Fruit fly (Drosophila melanogaster) whole organism, embryonic: Measurements from ENCODE around the gene CG12299.

Experiments used
- CG10274 ChIP-seq: fragments of 200-800 bp; sonication (Bioruptor generic); optimal IDR thresholded peaks from 3 replicates; lab custom pipeline; 2017; ENCODE audit warnings: missing biosample characterization, mild to moderate bottlenecking, missing genetic modification characterization
- CG11093 ChIP-seq: fragments of 200-800 bp; sonication (Bioruptor generic); IDR thresholded peaks from 3 replicates; pipeline ENCODE4 v1.3.6; 2022; ENCODE audit warnings: missing biosample characterization, missing genetic modification characterization
- CG11723 ChIP-seq: fragments of 200-800 bp; sonication (Bioruptor generic); optimal IDR thresholded peaks from 2 replicates; lab custom pipeline; 2017; ENCODE audit warnings: missing biosample characterization, mild to moderate bottlenecking, missing genetic modification characterization
- CG12299 ChIP-seq: fragments of 200-800 bp; sonication (Bioruptor generic); optimal IDR thresholded peaks from 2 replicates; lab custom pipeline; 2018; ENCODE audit warnings: missing biosample characterization, mild to moderate bottlenecking, missing genetic modification characterization
- CG12391 ChIP-seq: fragments of 200-800 bp; sonication (Bioruptor generic); optimal IDR thresholded peaks from 3 replicates; lab custom pipeline; 2018; ENCODE audit warnings: missing biosample characterization, mild to moderate bottlenecking, missing genetic modification characterization, moderate library complexity
- CG13296 ChIP-seq: fragments of 200-800 bp; sonication (Bioruptor generic); optimal IDR thresholded peaks from 3 replicates; lab custom pipeline; 2018; ENCODE audit warnings: missing biosample characterization, mild to moderate bottlenecking, missing genetic modification characterization
- CG13894 ChIP-seq: fragments of 200-800 bp; sonication (Bioruptor generic); optimal IDR thresholded peaks from 3 replicates; lab custom pipeline; 2018; ENCODE audit warnings: missing biosample characterization, mild to moderate bottlenecking, missing genetic modification characterization, moderate library complexity
- CG14441 ChIP-seq: fragments of 200-800 bp; sonication (Bioruptor generic); IDR thresholded peaks from 2 replicates; pipeline ENCODE4 v1.3.6; 2022; ENCODE audit warnings: missing biosample characterization, missing genetic modification characterization
- CG16815 ChIP-seq: fragments of 200-800 bp; sonication (Bioruptor generic); optimal IDR thresholded peaks from 3 replicates; lab custom pipeline; 2017; ENCODE audit warnings: missing biosample characterization, mild to moderate bottlenecking, missing genetic modification characterization
- CG30403 ChIP-seq: fragments of 200-800 bp; sonication (Bioruptor generic); optimal IDR thresholded peaks from 3 replicates; lab custom pipeline; 2016; ENCODE audit warnings: missing biosample characterization, missing genetic modification characterization
- CG3065 ChIP-seq: fragments of 200-800 bp; sonication (Bioruptor generic); optimal IDR thresholded peaks from 2 replicates; lab custom pipeline; 2016; ENCODE audit warnings: missing biosample characterization, missing genetic modification characterization
- CG34224 ChIP-seq: fragments of 200-800 bp; sonication (Bioruptor generic); IDR thresholded peaks from 3 replicates; pipeline ENCODE4 v1.3.6; 2022; ENCODE audit warnings: missing biosample characterization, missing genetic modification characterization; ENCODE audit not compliant: partially characterized antibody
- CG3838 ChIP-seq: fragments of 200-800 bp; sonication (Bioruptor generic); optimal IDR thresholded peaks from 3 replicates; lab custom pipeline; 2016; ENCODE audit warnings: missing biosample characterization, missing genetic modification characterization
- CG5953 ChIP-seq: fragments of 200-800 bp; sonication (Bioruptor generic); IDR thresholded peaks from 2 replicates; pipeline ENCODE4 v1.3.6; 2022; ENCODE audit warnings: missing biosample characterization, missing genetic modification characterization
- CG8359 ChIP-seq: fragments of 200-800 bp; sonication (Bioruptor generic); optimal IDR thresholded peaks from 2 replicates; lab custom pipeline; 2017; ENCODE audit warnings: missing biosample characterization, mild to moderate bottlenecking, missing genetic modification characterization, borderline replicate concordance
- CG8478 ChIP-seq: fragments of >200 bp; optimal IDR thresholded peaks from 2 replicates; lab custom pipeline; 2018
- CrebB ChIP-seq: fragments of 200-800 bp; sonication (Bioruptor generic); optimal IDR thresholded peaks from 3 replicates; lab custom pipeline; 2018; ENCODE audit warnings: missing biosample characterization, mild to moderate bottlenecking, missing genetic modification characterization
- D ChIP-seq, 2 experiments: fragments of 200-800 bp in 1 of 2; fragments of >200 bp in 1 of 2; sonication (Bioruptor generic) in 1 of 2; optimal IDR thresholded peaks; 2 replicates in 1 of 2; 3 replicates in 1 of 2; lab custom pipeline; 2017; ENCODE audit warnings: mild to moderate bottlenecking in 1 of 2, missing biosample characterization in 1 of 2, missing genetic modification characterization in 1 of 2, missing genetic modification reagents in 1 of 2
- Dip2 ChIP-seq: fragments of 200-800 bp; sonication (Bioruptor generic); IDR thresholded peaks from 2 replicates; pipeline ENCODE4 v1.3.6; 2022; ENCODE audit warnings: missing biosample characterization, missing genetic modification characterization
- Doc2 ChIP-seq: fragments of 200-800 bp; sonication (Bioruptor generic); IDR thresholded peaks from 2 replicates; pipeline ENCODE4 v1.3.6; 2022; ENCODE audit warnings: missing biosample characterization, missing genetic modification characterization
- Ets97D ChIP-seq: fragments of 200-800 bp; sonication (Bioruptor generic); optimal IDR thresholded peaks from 3 replicates; lab custom pipeline; 2016; ENCODE audit warnings: missing biosample characterization, missing genetic modification characterization
- H15 ChIP-seq: fragments of 200-800 bp; sonication (Bioruptor generic); IDR thresholded peaks from 3 replicates; pipeline ENCODE4 v1.3.6; 2022; ENCODE audit warnings: missing biosample characterization, missing genetic modification characterization
- HLHmδ ChIP-seq: fragments of 200-800 bp; sonication (Bioruptor generic); optimal IDR thresholded peaks from 2 replicates; lab custom pipeline; 2018; ENCODE audit warnings: missing biosample characterization, mild to moderate bottlenecking, missing genetic modification characterization, moderate library complexity
- HmgD ChIP-seq: fragments of 200-800 bp; sonication (Bioruptor generic); optimal IDR thresholded peaks from 3 replicates; lab custom pipeline; 2016; ENCODE audit warnings: missing biosample characterization, missing genetic modification characterization
- Hmr ChIP-seq: fragments of 200-800 bp; sonication (Bioruptor generic); optimal IDR thresholded peaks from 3 replicates; lab custom pipeline; 2017; ENCODE audit warnings: mild to moderate bottlenecking, missing biosample characterization, missing genetic modification reagents, missing genetic modification characterization
- Hr3 ChIP-seq: fragments of 200-800 bp; sonication (Bioruptor generic); optimal IDR thresholded peaks from 3 replicates; lab custom pipeline; 2016; ENCODE audit warnings: missing biosample characterization, missing genetic modification characterization
- Oli ChIP-seq: fragments of 200-800 bp; sonication (Bioruptor generic); optimal IDR thresholded peaks from 2 replicates; lab custom pipeline; 2018; ENCODE audit warnings: missing biosample characterization, mild to moderate bottlenecking, missing genetic modification characterization, moderate library complexity
- Ptx1 ChIP-seq: fragments of 200-800 bp; sonication (Bioruptor generic); IDR thresholded peaks from 2 replicates; pipeline ENCODE4 v1.3.6; 2022; ENCODE audit warnings: missing biosample characterization, missing genetic modification characterization
- Sox102F ChIP-seq: fragments of 200-800 bp; sonication (Bioruptor generic); optimal IDR thresholded peaks from 2 replicates; lab custom pipeline; 2018; ENCODE audit warnings: missing biosample characterization, mild to moderate bottlenecking, missing genetic modification characterization, moderate library complexity
- Taf1 ChIP-seq: fragments of 200-800 bp; sonication (Bioruptor generic); IDR thresholded peaks from 2 replicates; pipeline ENCODE4 v1.3.6; 2022; ENCODE audit warnings: missing biosample characterization, missing genetic modification characterization
- al ChIP-seq: fragments of 200-800 bp; sonication (Bioruptor generic); IDR thresholded peaks from 2 replicates; pipeline ENCODE4 v1.3.6; 2022; ENCODE audit warnings: missing biosample characterization, missing genetic modification characterization
- ase ChIP-seq: fragments of 200-800 bp; sonication (Bioruptor generic); IDR thresholded peaks from 3 replicates; pipeline ENCODE4 v1.3.6; 2022; ENCODE audit warnings: missing biosample characterization, missing genetic modification characterization
- chm ChIP-seq: fragments of 200-800 bp; sonication (Bioruptor generic); IDR thresholded peaks from 2 replicates; pipeline ENCODE4 v1.3.6; 2022; ENCODE audit warnings: missing biosample characterization, missing genetic modification characterization
- disco-r ChIP-seq: fragments of 200-800 bp; sonication (Bioruptor generic); optimal IDR thresholded peaks from 2 replicates; lab custom pipeline; 2016; ENCODE audit warnings: missing biosample characterization, missing genetic modification characterization
- en ChIP-seq: fragments of 200-800 bp; sonication (Bioruptor generic); optimal IDR thresholded peaks from 2 replicates; lab custom pipeline; 2016; ENCODE audit warnings: missing biosample characterization, missing genetic modification characterization
- esg ChIP-seq: fragments of 200-800 bp; sonication (Bioruptor generic); conservative IDR thresholded peaks from 2 replicates; pipeline ENCODE4 v1.3.6; 2022; ENCODE audit warnings: missing biosample characterization, missing genetic modification characterization
- fu2 ChIP-seq: fragments of 200-800 bp; sonication (Bioruptor generic); optimal IDR thresholded peaks from 2 replicates; lab custom pipeline; 2016; ENCODE audit warnings: missing biosample characterization, missing genetic modification characterization
- gcm2 ChIP-seq: fragments of 200-800 bp; sonication (Bioruptor generic); optimal IDR thresholded peaks from 2 replicates; lab custom pipeline; 2016; ENCODE audit warnings: missing biosample characterization, missing genetic modification characterization
- kah ChIP-seq: fragments of 200-800 bp; sonication (Bioruptor generic); optimal IDR thresholded peaks from 2 replicates; lab custom pipeline; 2018; ENCODE audit warnings: missing biosample characterization, mild to moderate bottlenecking, missing genetic modification characterization
- kay ChIP-seq: fragments of 200-800 bp; sonication (Bioruptor generic); optimal IDR thresholded peaks from 2 replicates; lab custom pipeline; 2016; ENCODE audit warnings: missing biosample characterization, missing genetic modification characterization
- luna ChIP-seq: fragments of 200-800 bp; sonication (Bioruptor generic); optimal IDR thresholded peaks from 2 replicates; lab custom pipeline; 2016; ENCODE audit warnings: missing biosample characterization, missing genetic modification characterization
- nerfin-1 ChIP-seq: fragments of 200-800 bp; sonication (Bioruptor generic); optimal IDR thresholded peaks from 3 replicates; lab custom pipeline; 2019; ENCODE audit warnings: missing biosample characterization, mild to moderate bottlenecking, missing genetic modification characterization, moderate library complexity
- nmo ChIP-seq: fragments of 200-800 bp; sonication (Bioruptor generic); optimal IDR thresholded peaks from 2 replicates; lab custom pipeline; 2018; ENCODE audit warnings: missing biosample characterization, mild to moderate bottlenecking, missing genetic modification characterization, moderate library complexity
- pb ChIP-seq: fragments of 200-800 bp; sonication (Bioruptor generic); optimal IDR thresholded peaks from 3 replicates; lab custom pipeline; 2016; ENCODE audit warnings: missing biosample characterization, missing genetic modification characterization
- peb ChIP-seq: fragments of 200-800 bp; sonication (Bioruptor generic); IDR thresholded peaks from 2 replicates; pipeline ENCODE4 v1.3.6; 2022; ENCODE audit warnings: missing biosample characterization, missing genetic modification characterization
- rib ChIP-seq: fragments of 200-800 bp; sonication (Bioruptor generic); IDR thresholded peaks from 2 replicates; pipeline ENCODE4 v1.3.6; 2022; ENCODE audit warnings: missing biosample characterization, missing genetic modification characterization
- sima ChIP-seq: fragments of 200-800 bp; sonication (Bioruptor generic); optimal IDR thresholded peaks from 2 replicates; lab custom pipeline; 2016; ENCODE audit warnings: missing biosample characterization, missing genetic modification characterization
- sna ChIP-seq: fragments of 200-800 bp; sonication (Bioruptor generic); IDR thresholded peaks from 2 replicates; pipeline ENCODE4 v1.3.6; 2022; ENCODE audit warnings: missing biosample characterization, missing genetic modification characterization; ENCODE audit not compliant: partially characterized antibody
- sqz ChIP-seq: fragments of 200-800 bp; sonication (Bioruptor generic); optimal IDR thresholded peaks from 3 replicates; lab custom pipeline; 2018; ENCODE audit warnings: missing biosample characterization, mild to moderate bottlenecking, missing genetic modification characterization
- tna ChIP-seq: fragments of 200-800 bp; sonication (Bioruptor generic); IDR thresholded peaks from 2 replicates; pipeline ENCODE4 v1.3.6; 2022; ENCODE audit warnings: missing biosample characterization, missing genetic modification characterization; ENCODE audit not compliant: partially characterized antibody
- unpg ChIP-seq: fragments of 200-800 bp; sonication (Bioruptor generic); optimal IDR thresholded peaks from 3 replicates; lab custom pipeline; 2018; ENCODE audit warnings: missing biosample characterization, mild to moderate bottlenecking, missing genetic modification characterization, moderate library complexity

The CG12299 gene

DNA sequence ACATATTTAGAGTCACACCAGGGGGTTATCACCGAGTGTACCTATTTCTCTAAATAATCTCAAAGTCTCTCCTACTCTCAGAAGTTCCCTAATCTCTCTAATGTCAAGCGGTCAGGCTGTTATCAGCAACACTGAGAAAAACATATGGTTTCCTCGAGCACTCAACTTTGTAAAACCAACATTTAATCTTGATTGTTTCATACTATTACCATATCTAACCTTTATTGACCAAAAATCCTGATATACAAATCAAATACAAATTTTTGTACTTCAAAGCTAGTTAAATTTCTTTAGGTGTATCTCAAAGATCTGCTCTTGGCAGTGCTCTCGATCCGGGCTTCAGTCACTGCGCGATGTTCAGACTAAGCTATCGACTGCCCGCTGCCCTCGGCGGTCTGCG lies 33.9 kb upstream of the CG12299 start, which contains the start of gene CG6415 (continued):
- no peak for TF ChIP-seq CG34224 (GFP tag; lab: Robert Waterston, UW)
- TF ChIP-seq HLHmδ (GFP tag; lab: Kevin White, UChicago) = no peak
- TF ChIP-seq tna = no peak
- peak; percentile 72 for TF ChIP-seq Hmr (GFP tag; lab: Kevin White, UChicago)
- TF ChIP-seq H15 = peak; percentile 72; the same call in 2 of the 3 replicates
- no peak for TF ChIP-seq disco-r (GFP tag; lab: Kevin White, UChicago)
- TF ChIP-seq Ptx1 (GFP tag; lab: Robert Waterston, UW) = peak; percentile 71
- peak; percentile 76 for TF ChIP-seq CG12391
- TF ChIP-seq CG10274 = peak; percentile 44
- TF ChIP-seq CG11093 (GFP tag; lab: Robert Waterston, UW) = peak; percentile 49; the same call in 1 of the 3 replicates
- TF ChIP-seq ase (GFP tag; lab: Robert Waterston, UW) = peak; percentile 73; the same call in 2 of the 3 replicates
- no peak for TF ChIP-seq CG3065
- peak; percentile 37 for TF ChIP-seq en (GFP tag; lab: Kevin White, UChicago)
- peak; percentile 46; the same call in 1 of the 2 replicates for TF ChIP-seq esg
- peak; percentile 70 for TF ChIP-seq Sox102F
- TF ChIP-seq CG3838 (GFP tag; lab: Kevin White, UChicago) = no peak
- peak; percentile 69 for TF ChIP-seq CG30403
- TF ChIP-seq pb (GFP tag; lab: Kevin White, UChicago) = peak; percentile 6
- TF ChIP-seq Taf1 (GFP tag; lab: Robert Waterston, UW) = peak; percentile 17; the same call in 1 of the 2 replicates
- 0 out of 2 replicates have a peak, but pooled peaks have one; percentile 21 for TF ChIP-seq peb (GFP tag; lab: Robert Waterston, UW)
- TF ChIP-seq nmo (GFP tag; lab: Kevin White, UChicago) = peak; percentile 81
- TF ChIP-seq al = peak; percentile 32; the same call in 1 of the 2 replicates
- TF ChIP-seq Doc2 (GFP tag; lab: Robert Waterston, UW) = no peak
- no peak for TF ChIP-seq luna (GFP tag; lab: Kevin White, UChicago)
- TF ChIP-seq D (optimal IDR thresholded peaks at IDR 0.05; lab: Kevin White, UChicago) = no peak
- TF ChIP-seq D (GFP tag; optimal IDR thresholded peaks at IDR 0.05; lab: Kevin White, UChicago) = peak; percentile 68
- TF ChIP-seq CG13894 (tag; lab: Kevin White, UChicago) = peak; percentile 43
- peak; percentile 77 for TF ChIP-seq CG14441 (GFP tag; lab: Robert Waterston, UW)
- peak; percentile 42 for TF ChIP-seq CrebB (tag; lab: Kevin White, UChicago)
- no peak for TF ChIP-seq CG8478 (lab: Kevin White, UChicago)
- TF ChIP-seq kah (GFP tag; lab: Kevin White, UChicago) = peak; percentile 21
- TF ChIP-seq rib (GFP tag; lab: Robert Waterston, UW) = no peak
- peak; percentile 43 for TF ChIP-seq CG8359 (GFP tag; lab: Kevin White, UChicago)
- peak; percentile 60 for TF ChIP-seq Hr3 (GFP tag; lab: Kevin White, UChicago)
- TF ChIP-seq Ets97D (GFP tag; lab: Kevin White, UChicago) = peak; percentile 30
- TF ChIP-seq HmgD = no peak
- TF ChIP-seq sna (GFP tag; lab: Robert Waterston, UW) = no peak
- no peak for TF ChIP-seq CG12299 (tag; lab: Kevin White, UChicago)
- peak; percentile 61 for TF ChIP-seq fu2
- TF ChIP-seq nerfin-1 (tag; lab: Kevin White, UChicago) = no peak
- peak; percentile 11 for TF ChIP-seq kay (GFP tag; lab: Kevin White, UChicago)
- peak; percentile 50 for TF ChIP-seq CG13296 (GFP tag; lab: Kevin White, UChicago)
- TF ChIP-seq sqz = peak; percentile 33
- TF ChIP-seq CG5953 (GFP tag; lab: Robert Waterston, UW) = no peak
- TF ChIP-seq unpg (GFP tag; lab: Kevin White, UChicago) = peak; percentile 81
- peak; percentile 40 for TF ChIP-seq CG11723 (GFP tag; lab: Kevin White, UChicago)
- peak; percentile 78 for TF ChIP-seq Oli (tag; lab: Kevin White, UChicago)
- peak; percentile 61; the same call in 1 of the 2 replicates for TF ChIP-seq chm
- peak; percentile 31 for TF ChIP-seq CG16815 (GFP tag; lab: Kevin White, UChicago)
- TF ChIP-seq gcm2 = no peak
- peak; percentile 11 for TF ChIP-seq sima (GFP tag; lab: Kevin White, UChicago)
- no peak for TF ChIP-seq Dip2
